Fruit fly (Drosophila melanogaster) whole organism, prepupa: ENCODE results near the gene Klp31E.
A peak's percentile ranks its signal among the peaks of the same experiment; 100 is the strongest.

Experiments used
- CG10631 ChIP-seq: fragments of 200-800 bp; sonication (Bioruptor generic); optimal IDR thresholded peaks from 2 replicates; lab custom pipeline; 2016; ENCODE audit warnings: missing biosample characterization, missing genetic modification characterization
- CG10669 ChIP-seq: fragments of 200-800 bp; sonication (Bioruptor generic); optimal IDR thresholded peaks from 3 replicates; lab custom pipeline; 2018; ENCODE audit warnings: missing biosample characterization, mild to moderate bottlenecking, missing genetic modification characterization, moderate library complexity
- CG11294 ChIP-seq: fragments of 200-800 bp; sonication (Bioruptor generic); IDR thresholded peaks from 2 replicates; pipeline ENCODE4 v1.3.6; 2022; ENCODE audit warnings: missing biosample characterization, missing genetic modification characterization
- CG11762 ChIP-seq: fragments of 200-800 bp; sonication (Bioruptor generic); optimal IDR thresholded peaks from 3 replicates; lab custom pipeline; 2016; ENCODE audit warnings: missing biosample characterization, missing genetic modification characterization; ENCODE audit not compliant: insufficient read depth
- CG11902 ChIP-seq: fragments of 200-800 bp; sonication (Bioruptor generic); optimal IDR thresholded peaks from 3 replicates; lab custom pipeline; 2016; ENCODE audit warnings: missing biosample characterization, missing genetic modification characterization
- CG15336 ChIP-seq: fragments of 200-800 bp; sonication (Bioruptor generic); IDR thresholded peaks from 2 replicates; pipeline ENCODE4 v1.3.6; 2022; ENCODE audit warnings: missing biosample characterization, missing genetic modification characterization
- CG1621 ChIP-seq: fragments of 200-800 bp; sonication (Bioruptor generic); optimal IDR thresholded peaks from 3 replicates; lab custom pipeline; 2018; ENCODE audit warnings: missing biosample characterization, mild to moderate bottlenecking, missing genetic modification characterization
- CG16779 ChIP-seq: fragments of 200-800 bp; sonication (Bioruptor generic); optimal IDR thresholded peaks from 3 replicates; lab custom pipeline; 2017; ENCODE audit warnings: missing biosample characterization, mild to moderate bottlenecking, missing genetic modification characterization
- CG3032 ChIP-seq: fragments of 200-800 bp; optimal IDR thresholded peaks from 2 replicates; lab custom pipeline; 2019; ENCODE audit warnings: missing biosample characterization, mild to moderate bottlenecking, missing genetic modification characterization, moderate library complexity
- CG31627 ChIP-seq: fragments of 200-800 bp; sonication (Bioruptor generic); optimal IDR thresholded peaks from 3 replicates; lab custom pipeline; 2016; ENCODE audit warnings: missing biosample characterization, missing genetic modification characterization
- CG32006 ChIP-seq: fragments of 200-800 bp; sonication (Bioruptor generic); optimal IDR thresholded peaks from 3 replicates; lab custom pipeline; 2017; ENCODE audit warnings: missing biosample characterization, mild to moderate bottlenecking, missing genetic modification characterization
- CG34406 ChIP-seq: fragments of 200-800 bp; sonication (Bioruptor generic); optimal IDR thresholded peaks from 3 replicates; lab custom pipeline; 2016; ENCODE audit warnings: missing biosample characterization, missing genetic modification characterization
- CG6792 ChIP-seq: fragments of 200-800 bp; sonication (Bioruptor generic); optimal IDR thresholded peaks from 3 replicates; lab custom pipeline; 2016; ENCODE audit warnings: missing biosample characterization, missing genetic modification characterization
- CG6808 ChIP-seq: fragments of 200-800 bp; sonication (Bioruptor generic); optimal IDR thresholded peaks from 3 replicates; lab custom pipeline; 2017; ENCODE audit warnings: missing biosample characterization, missing genetic modification characterization, mild to moderate bottlenecking, moderate library complexity, missing genetic modification reagents
- CG6854 ChIP-seq: fragments of 200-800 bp; sonication (Bioruptor generic); optimal IDR thresholded peaks from 2 replicates; lab custom pipeline; 2017; ENCODE audit warnings: missing biosample characterization, mild to moderate bottlenecking, missing genetic modification characterization
- CG7368 ChIP-seq: fragments of 200-800 bp; sonication (Bioruptor generic); optimal IDR thresholded peaks from 3 replicates; lab custom pipeline; 2016; ENCODE audit warnings: missing biosample characterization, missing genetic modification characterization
- CG8119 ChIP-seq: fragments of 200-800 bp; sonication (Bioruptor generic); IDR thresholded peaks from 3 replicates; pipeline ENCODE4 v1.3.6; 2022; ENCODE audit warnings: missing biosample characterization, missing genetic modification characterization
- CG8632 ChIP-seq: fragments of 200-800 bp; sonication (Bioruptor generic); optimal IDR thresholded peaks from 3 replicates; lab custom pipeline; 2016; ENCODE audit warnings: missing biosample characterization, missing genetic modification characterization
- Eip75B ChIP-seq: fragments of 200-800 bp; sonication (Bioruptor generic); optimal IDR thresholded peaks from 3 replicates; lab custom pipeline; 2016; ENCODE audit warnings: missing biosample characterization, missing genetic modification characterization
- Eip78C ChIP-seq: fragments of 200-800 bp; sonication (Bioruptor generic); peaks from one replicate; lab custom pipeline; 2016; ENCODE audit warnings: missing biosample characterization, missing genetic modification characterization
- Eip93F ChIP-seq: fragments of 200-800 bp; sonication (Bioruptor generic); optimal IDR thresholded peaks from 2 replicates; lab custom pipeline; 2016; ENCODE audit warnings: missing biosample characterization, mild to moderate bottlenecking, missing genetic modification characterization
- Ets21C ChIP-seq: fragments of 200-800 bp; sonication (Bioruptor generic); optimal IDR thresholded peaks from 3 replicates; lab custom pipeline; 2016; ENCODE audit warnings: missing biosample characterization, missing genetic modification characterization
- Ets96B ChIP-seq: fragments of 200-800 bp; optimal IDR thresholded peaks from 2 replicates; lab custom pipeline; 2019; ENCODE audit warnings: missing biosample characterization, mild to moderate bottlenecking, missing genetic modification characterization, moderate library complexity
- Gug ChIP-seq: fragments of 200-800 bp; sonication (Bioruptor generic); IDR thresholded peaks from 2 replicates; pipeline ENCODE4 v1.3.6; 2022; ENCODE audit warnings: missing biosample characterization, missing genetic modification characterization
- Hr38 ChIP-seq: sonication (Bioruptor generic); optimal IDR thresholded peaks from 2 replicates; lab custom pipeline; 2016; ENCODE audit warnings: missing biosample characterization, missing genetic modification characterization
- Hr39 ChIP-seq: fragments of 200-800 bp; sonication (Bioruptor generic); optimal IDR thresholded peaks from 2 replicates; lab custom pipeline; 2016; ENCODE audit warnings: missing biosample characterization, missing genetic modification characterization
- Hr4 ChIP-seq: fragments of 200-800 bp; sonication (Bioruptor generic); optimal IDR thresholded peaks from 3 replicates; lab custom pipeline; 2016; ENCODE audit warnings: missing biosample characterization, missing genetic modification characterization
- Lpt ChIP-seq: fragments of 200-800 bp; sonication (Bioruptor generic); optimal IDR thresholded peaks from 3 replicates; lab custom pipeline; 2016; ENCODE audit warnings: missing biosample characterization, missing genetic modification characterization
- Met ChIP-seq: fragments of 200-800 bp; sonication (Bioruptor generic); optimal IDR thresholded peaks from 3 replicates; lab custom pipeline; 2016; ENCODE audit warnings: missing biosample characterization, missing genetic modification characterization
- Sox102F ChIP-seq: fragments of 200-800 bp; sonication (Bioruptor generic); optimal IDR thresholded peaks from 2 replicates; lab custom pipeline; 2016; ENCODE audit warnings: missing biosample characterization, mild to moderate bottlenecking, missing genetic modification characterization
- Sox14 ChIP-seq: fragments of 200-800 bp; sonication (Bioruptor generic); optimal IDR thresholded peaks from 3 replicates; lab custom pipeline; 2016; ENCODE audit warnings: missing biosample characterization, missing genetic modification characterization
- achi ChIP-seq: fragments of 200-800 bp; sonication (Bioruptor generic); optimal IDR thresholded peaks from 3 replicates; lab custom pipeline; 2016; ENCODE audit warnings: missing biosample characterization, missing genetic modification characterization
- acj6 ChIP-seq: fragments of 200-800 bp; sonication (Bioruptor generic); optimal IDR thresholded peaks from 3 replicates; lab custom pipeline; 2016; ENCODE audit warnings: missing biosample characterization, missing genetic modification characterization
- cyc ChIP-seq: fragments of 200-800 bp; sonication (Bioruptor generic); optimal IDR thresholded peaks from 3 replicates; lab custom pipeline; 2016; ENCODE audit warnings: missing biosample characterization, missing genetic modification characterization
- dac ChIP-seq: fragments of 200-800 bp; sonication (Bioruptor generic); optimal IDR thresholded peaks from 2 replicates; lab custom pipeline; 2017; ENCODE audit warnings: missing biosample characterization, mild to moderate bottlenecking, missing genetic modification characterization
- dsx ChIP-seq: fragments of 200-800 bp; optimal IDR thresholded peaks from 3 replicates; lab custom pipeline; 2019; ENCODE audit warnings: missing biosample characterization, mild to moderate bottlenecking, missing genetic modification characterization, moderate library complexity; ENCODE audit not compliant: poor library complexity, severe bottlenecking
- eg ChIP-seq: fragments of 200-800 bp; sonication (Bioruptor generic); IDR thresholded peaks from 3 replicates; pipeline ENCODE4 v1.3.6; 2022; ENCODE audit warnings: missing biosample characterization, missing genetic modification characterization
- esn ChIP-seq: fragments of 200-800 bp; sonication (Bioruptor generic); optimal IDR thresholded peaks from 2 replicates; lab custom pipeline; 2016; ENCODE audit warnings: missing biosample characterization, mild to moderate bottlenecking, missing genetic modification characterization, moderate library complexity
- fd85E ChIP-seq: fragments of 200-800 bp; sonication (Bioruptor generic); optimal IDR thresholded peaks from 3 replicates; lab custom pipeline; 2016; ENCODE audit warnings: missing biosample characterization, missing genetic modification characterization
- fkh ChIP-seq: fragments of 200-800 bp; sonication (Bioruptor generic); optimal IDR thresholded peaks from 3 replicates; lab custom pipeline; 2017; ENCODE audit warnings: missing biosample characterization, mild to moderate bottlenecking, missing genetic modification characterization, moderate library complexity
- lz ChIP-seq: fragments of 200-800 bp; sonication (Bioruptor generic); optimal IDR thresholded peaks from 3 replicates; lab custom pipeline; 2016; ENCODE audit warnings: missing biosample characterization, missing genetic modification characterization
- net ChIP-seq: fragments of 200-800 bp; sonication (Bioruptor generic); optimal IDR thresholded peaks from 3 replicates; lab custom pipeline; 2016; ENCODE audit warnings: missing biosample characterization, missing genetic modification characterization
- salr ChIP-seq, 2 experiments: fragments of 200-800 bp; sonication (Bioruptor generic); optimal IDR thresholded peaks; 3 replicates each; lab custom pipeline; 2016 to 2018; ENCODE audit warnings: missing biosample characterization in 2 of 2, missing genetic modification characterization in 2 of 2, mild to moderate bottlenecking in 1 of 2
- spab ChIP-seq: fragments of 200-800 bp; sonication (Bioruptor generic); optimal IDR thresholded peaks from 2 replicates; lab custom pipeline; 2017; ENCODE audit warnings: missing biosample characterization, mild to moderate bottlenecking, missing genetic modification characterization, missing genetic modification reagents
- ss ChIP-seq, 2 experiments: fragments of 200-800 bp; sonication (Bioruptor generic); optimal IDR thresholded peaks; 2 replicates in 1 of 2; 3 replicates in 1 of 2; lab custom pipeline; 2017 to 2018; ENCODE audit warnings: mild to moderate bottlenecking in 2 of 2, missing biosample characterization in 2 of 2, missing genetic modification characterization in 2 of 2, moderate library complexity in 1 of 2
- svp ChIP-seq: fragments of 200-800 bp; sonication (Bioruptor generic); peaks from one replicate; lab custom pipeline; 2016; ENCODE audit warnings: missing biosample characterization, missing genetic modification characterization
- vri ChIP-seq: fragments of 200-800 bp; sonication (Bioruptor generic); optimal IDR thresholded peaks from 3 replicates; lab custom pipeline; 2016; ENCODE audit warnings: missing biosample characterization, mild to moderate bottlenecking, missing genetic modification characterization

Gene Klp31E

DNA sequence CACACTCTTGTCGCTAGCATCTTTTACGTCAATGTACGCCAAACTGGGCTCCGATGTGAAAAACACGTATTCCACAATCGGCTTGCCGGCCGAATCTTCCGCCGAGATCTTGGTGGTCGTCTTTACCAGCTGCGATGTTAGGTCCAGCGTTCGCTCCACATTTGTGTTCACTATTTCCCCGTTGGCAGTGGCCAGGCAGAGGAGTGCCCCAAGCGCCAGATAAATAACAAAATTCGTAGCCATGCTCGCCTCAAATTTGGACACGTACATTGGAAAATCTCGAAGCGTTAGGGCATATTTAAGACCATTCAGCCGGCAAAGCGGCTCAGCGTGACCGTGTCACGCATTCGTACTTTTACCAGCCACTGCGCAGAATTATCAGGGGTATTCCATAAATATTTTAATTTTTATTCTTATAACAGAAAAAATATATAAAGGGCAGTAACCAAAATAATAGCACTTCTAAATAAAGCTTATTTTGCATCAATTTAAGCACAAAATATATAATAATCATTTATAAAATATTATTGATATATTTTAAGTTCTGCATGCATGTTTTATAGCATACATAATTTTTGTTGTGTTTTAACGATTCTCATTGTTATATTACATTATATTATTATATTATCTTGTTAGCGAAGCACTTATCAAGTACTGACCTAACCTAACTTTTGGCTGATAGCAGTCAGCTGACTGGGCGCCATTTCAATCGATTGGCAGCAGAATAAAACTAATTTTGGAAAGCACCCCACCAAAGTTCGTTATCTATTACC lies 38.2 kb upstream of the Klp31E start, which contains the start of the genes CG33303 and dpr19:
CG33303 (minus strand) TSS at position 294 of the 773 bp plus-strand sequence.
dpr19 (plus strand) TSS at position 705 of the 773 bp plus-strand sequence.
- TF ChIP-seq acj6 (GFP tag; lab: Kevin White, UChicago), result no peak
- peak; percentile 49 for TF ChIP-seq esn (GFP tag; lab: Kevin White, UChicago)
- no peak for TF ChIP-seq Hr39
- TF ChIP-seq dsx (GFP tag; lab: Kevin White, UChicago), result peak; percentile 36
- peak; percentile 79 for TF ChIP-seq CG15336
- TF ChIP-seq achi (GFP tag; lab: Kevin White, UChicago), result peak; percentile 8
- peak; percentile 46 for TF ChIP-seq CG10631
- peak; percentile 37 for TF ChIP-seq CG6792
- TF ChIP-seq eg (GFP tag; lab: Robert Waterston, UW), result no peak
- no peak for TF ChIP-seq CG7368 (GFP tag; lab: Kevin White, UChicago)
- TF ChIP-seq cyc (GFP tag; lab: Kevin White, UChicago), result no peak
- TF ChIP-seq CG11762 (GFP tag; lab: Kevin White, UChicago), result no peak
- TF ChIP-seq dac (GFP tag; lab: Kevin White, UChicago), result no peak
- no peak for TF ChIP-seq CG32006
- peak; percentile 51 for TF ChIP-seq CG34406 (GFP tag; lab: Kevin White, UChicago)
- TF ChIP-seq Hr38 (GFP tag; lab: Kevin White, UChicago), result no peak
- TF ChIP-seq CG8632, result no peak
- no peak for TF ChIP-seq fkh (GFP tag; lab: Kevin White, UChicago)
- peak; percentile 24 for TF ChIP-seq CG6808 (GFP tag; lab: Kevin White, UChicago)
- no peak for TF ChIP-seq CG31627 (GFP tag; lab: Kevin White, UChicago)
- TF ChIP-seq ss (GFP tag; optimal IDR thresholded peaks at IDR 0.05; lab: Kevin White, UChicago), result no peak
- no peak for TF ChIP-seq CG1621 (tag; lab: Kevin White, UChicago)
- TF ChIP-seq CG6854 (GFP tag; lab: Kevin White, UChicago), result peak; percentile 43
- TF ChIP-seq CG16779 (tag; lab: Kevin White, UChicago), result no peak
- TF ChIP-seq Eip78C (GFP tag; lab: Kevin White, UChicago), result peak; percentile 70
- TF ChIP-seq Hr4 (GFP tag; lab: Kevin White, UChicago), result no peak
- TF ChIP-seq salr (GFP tag; optimal IDR thresholded peaks at IDR 0.05; lab: Kevin White, UChicago), result no peak
- TF ChIP-seq CG10669 (GFP tag; lab: Kevin White, UChicago), result peak; percentile 7
- no peak for TF ChIP-seq svp (GFP tag; lab: Kevin White, UChicago)
- TF ChIP-seq CG11902 (GFP tag; lab: Kevin White, UChicago), result no peak
- no peak for TF ChIP-seq Sox14 (GFP tag; lab: Kevin White, UChicago)
- TF ChIP-seq CG8119, result peak; percentile 67; the same call in 2 of the 3 replicates
- no peak for TF ChIP-seq fd85E (GFP tag; lab: Kevin White, UChicago)
- no peak for TF ChIP-seq CG11294
- peak; percentile 22; the same call in 1 of the 2 replicates for TF ChIP-seq Gug (GFP tag; lab: Robert Waterston, UW)
- no peak for TF ChIP-seq vri (GFP tag; lab: Kevin White, UChicago)
- TF ChIP-seq Ets21C (GFP tag; lab: Kevin White, UChicago), result no peak
- TF ChIP-seq Lpt (GFP tag; lab: Kevin White, UChicago), result no peak
- TF ChIP-seq spab, result no peak
- no peak for TF ChIP-seq Sox102F (GFP tag; lab: Kevin White, UChicago)
- TF ChIP-seq Met, result no peak
- TF ChIP-seq Ets96B (tag; lab: Kevin White, UChicago), result peak; percentile 60
- no peak for TF ChIP-seq net (GFP tag; lab: Kevin White, UChicago)
- TF ChIP-seq Eip75B, result no peak
- peak; percentile 65 for TF ChIP-seq CG3032 (tag; lab: Kevin White, UChicago)
- no peak for TF ChIP-seq Eip93F (GFP tag; lab: Kevin White, UChicago)
- TF ChIP-seq lz, result no peak
